Fruit fly (Drosophila melanogaster) whole organism, embryonic: ENCODE data around the gene SPARC.

Experiments used
- Adf1 ChIP-seq: fragments of 200-800 bp; sonication (Bioruptor generic); IDR thresholded peaks from 2 replicates; pipeline ENCODE4 v1.3.6; 2022; ENCODE audit warnings: missing biosample characterization, missing genetic modification characterization
- C15 ChIP-seq: fragments of 200-800 bp; sonication (Bioruptor generic); IDR thresholded peaks from 3 replicates; pipeline ENCODE4 v1.3.6; 2022; ENCODE audit warnings: missing biosample characterization, missing genetic modification characterization
- CG10366 ChIP-seq: fragments of 200-800 bp; sonication (Bioruptor generic); IDR thresholded peaks from 2 replicates; pipeline ENCODE4 v1.3.6; 2022; ENCODE audit warnings: missing biosample characterization, missing genetic modification characterization
- CG12071 ChIP-seq: fragments of 200-800 bp; sonication (Bioruptor generic); optimal IDR thresholded peaks from 3 replicates; lab custom pipeline; 2018; ENCODE audit warnings: missing biosample characterization, mild to moderate bottlenecking, missing genetic modification characterization
- CG12219 ChIP-seq: fragments of 200-800 bp; sonication (Bioruptor generic); optimal IDR thresholded peaks from 3 replicates; lab custom pipeline; 2018; ENCODE audit warnings: missing biosample characterization, mild to moderate bottlenecking, missing genetic modification characterization
- CG12299 ChIP-seq: fragments of 200-800 bp; sonication (Bioruptor generic); optimal IDR thresholded peaks from 2 replicates; lab custom pipeline; 2018; ENCODE audit warnings: missing biosample characterization, mild to moderate bottlenecking, missing genetic modification characterization
- CG12769 ChIP-seq: fragments of 200-800 bp; sonication (Bioruptor generic); optimal IDR thresholded peaks from 2 replicates; lab custom pipeline; 2019; ENCODE audit warnings: missing biosample characterization, mild to moderate bottlenecking, missing genetic modification characterization, moderate library complexity
- CG14965 ChIP-seq: fragments of 200-800 bp; sonication (Bioruptor generic); optimal IDR thresholded peaks from 2 replicates; lab custom pipeline; 2016; ENCODE audit warnings: missing biosample characterization, missing genetic modification characterization, borderline replicate concordance
- CG15479 ChIP-seq: fragments of 200-800 bp; sonication (Bioruptor generic); optimal IDR thresholded peaks from 3 replicates; lab custom pipeline; 2019; ENCODE audit warnings: missing biosample characterization, mild to moderate bottlenecking, missing genetic modification characterization, moderate library complexity
- CG16815 ChIP-seq: fragments of 200-800 bp; sonication (Bioruptor generic); optimal IDR thresholded peaks from 3 replicates; lab custom pipeline; 2017; ENCODE audit warnings: missing biosample characterization, mild to moderate bottlenecking, missing genetic modification characterization
- CG1792 ChIP-seq: fragments of 200-800 bp; sonication (Bioruptor generic); optimal IDR thresholded peaks from 2 replicates; lab custom pipeline; 2016; ENCODE audit warnings: missing biosample characterization, missing genetic modification characterization
- CG2129 ChIP-seq: fragments of 200-800 bp; sonication (Bioruptor generic); IDR thresholded peaks from 2 replicates; pipeline ENCODE4 v1.3.6; 2022; ENCODE audit warnings: missing biosample characterization, missing genetic modification characterization; ENCODE audit not compliant: partially characterized antibody
- CG2712 ChIP-seq: fragments of 200-800 bp; optimal IDR thresholded peaks from 3 replicates; lab custom pipeline; 2019; ENCODE audit warnings: missing biosample characterization, mild to moderate bottlenecking, missing genetic modification characterization, moderate library complexity
- CG30431 ChIP-seq: fragments of 200-800 bp; sonication (Bioruptor generic); optimal IDR thresholded peaks from 2 replicates; lab custom pipeline; 2017; ENCODE audit warnings: missing biosample characterization, missing genetic modification characterization
- CG3838 ChIP-seq: fragments of 200-800 bp; sonication (Bioruptor generic); optimal IDR thresholded peaks from 3 replicates; lab custom pipeline; 2016; ENCODE audit warnings: missing biosample characterization, missing genetic modification characterization
- CG43689 ChIP-seq: fragments of 200-800 bp; sonication (Bioruptor generic); IDR thresholded peaks from 2 replicates; pipeline ENCODE4 v1.3.6; 2022; ENCODE audit warnings: missing biosample characterization, missing genetic modification characterization
- CG4707 ChIP-seq: fragments of 200-800 bp; sonication (Bioruptor generic); optimal IDR thresholded peaks from 2 replicates; lab custom pipeline; 2018; ENCODE audit warnings: missing biosample characterization, mild to moderate bottlenecking, missing genetic modification characterization, moderate library complexity
- CG5953 ChIP-seq: fragments of 200-800 bp; sonication (Bioruptor generic); IDR thresholded peaks from 2 replicates; pipeline ENCODE4 v1.3.6; 2022; ENCODE audit warnings: missing biosample characterization, missing genetic modification characterization
- CG7839 ChIP-seq: fragments of 200-800 bp; sonication (Bioruptor generic); optimal IDR thresholded peaks from 3 replicates; lab custom pipeline; 2018; ENCODE audit warnings: missing biosample characterization, mild to moderate bottlenecking, missing genetic modification characterization, moderate library complexity
- CG7928 ChIP-seq: fragments of 200-800 bp; sonication (Bioruptor generic); optimal IDR thresholded peaks from 2 replicates; lab custom pipeline; 2017; ENCODE audit warnings: missing biosample characterization, mild to moderate bottlenecking, missing genetic modification characterization
- CG8388 ChIP-seq: fragments of 200-800 bp; sonication (Bioruptor generic); optimal IDR thresholded peaks from 2 replicates; lab custom pipeline; 2019; ENCODE audit warnings: missing biosample characterization, mild to moderate bottlenecking, missing genetic modification characterization, moderate library complexity
- CoRest ChIP-seq: fragments of 200-800 bp; sonication (Bioruptor generic); optimal IDR thresholded peaks from 3 replicates; lab custom pipeline; 2018; ENCODE audit warnings: missing biosample characterization, mild to moderate bottlenecking, missing genetic modification characterization, moderate library complexity
- Deaf1 ChIP-seq: fragments of 200-800 bp; optimal IDR thresholded peaks from 3 replicates; lab custom pipeline; 2019; ENCODE audit warnings: missing biosample characterization, mild to moderate bottlenecking, missing genetic modification characterization, moderate library complexity
- Dp ChIP-seq: fragments of 200-800 bp; sonication (Bioruptor generic); optimal IDR thresholded peaks from 2 replicates; lab custom pipeline; 2018; ENCODE audit warnings: missing biosample characterization, mild to moderate bottlenecking, missing genetic modification characterization, moderate library complexity
- Gug ChIP-seq: fragments of 200-800 bp; sonication (Bioruptor generic); IDR thresholded peaks from 4 replicates; pipeline ENCODE4 v1.3.6; 2022; ENCODE audit warnings: missing biosample characterization, missing genetic modification characterization
- Hey ChIP-seq: fragments of 200-800 bp; sonication (Bioruptor generic); optimal IDR thresholded peaks from 3 replicates; lab custom pipeline; 2018; ENCODE audit warnings: missing biosample characterization, mild to moderate bottlenecking, missing genetic modification characterization
- HmgZ ChIP-seq: fragments of 200-800 bp; sonication (Bioruptor generic); optimal IDR thresholded peaks from 2 replicates; lab custom pipeline; 2018; ENCODE audit warnings: missing biosample characterization, mild to moderate bottlenecking, missing genetic modification characterization
- Med ChIP-seq: fragments of 200-800 bp; sonication (Bioruptor generic); peaks from one replicate; lab custom pipeline; 2016; ENCODE audit warnings: missing biosample characterization, missing genetic modification characterization, mild to moderate bottlenecking, inconsistent platforms, moderate library complexity
- Spps ChIP-seq: fragments of 200-800 bp; sonication (Bioruptor generic); optimal IDR thresholded peaks from 2 replicates; lab custom pipeline; 2018; ENCODE audit warnings: missing biosample characterization, mild to moderate bottlenecking, missing genetic modification characterization
- Sry-δ ChIP-seq: fragments of 200-800 bp; sonication (Bioruptor generic); optimal IDR thresholded peaks from 2 replicates; lab custom pipeline; 2016; ENCODE audit warnings: missing biosample characterization, missing genetic modification characterization
- az2 ChIP-seq: fragments of 200-800 bp; sonication (Bioruptor generic); optimal IDR thresholded peaks from 3 replicates; lab custom pipeline; 2016; ENCODE audit warnings: missing biosample characterization, missing genetic modification characterization
- bigmax ChIP-seq: fragments of 200-800 bp; sonication (Bioruptor generic); optimal IDR thresholded peaks from 2 replicates; lab custom pipeline; 2018; ENCODE audit warnings: missing biosample characterization, mild to moderate bottlenecking, missing genetic modification characterization
- chinmo ChIP-seq: fragments of 200-800 bp; sonication (Bioruptor generic); IDR thresholded peaks from 4 replicates; pipeline ENCODE4 v1.3.6; 2022; ENCODE audit warnings: missing biosample characterization, missing genetic modification characterization; ENCODE audit not compliant: partially characterized antibody
- crol ChIP-seq: fragments of 200-800 bp; sonication (Bioruptor generic); IDR thresholded peaks from 2 replicates; pipeline ENCODE4 v1.3.6; 2022; ENCODE audit warnings: missing biosample characterization, missing genetic modification characterization
- fru ChIP-seq: fragments of >200 bp; optimal IDR thresholded peaks from 2 replicates; lab custom pipeline; 2017
- fu2 ChIP-seq: fragments of 200-800 bp; sonication (Bioruptor generic); optimal IDR thresholded peaks from 2 replicates; lab custom pipeline; 2016; ENCODE audit warnings: missing biosample characterization, missing genetic modification characterization
- grn ChIP-seq: fragments of 200-800 bp; sonication (Bioruptor generic); optimal IDR thresholded peaks from 3 replicates; lab custom pipeline; 2017; ENCODE audit warnings: missing biosample characterization, missing genetic modification characterization
- gt ChIP-seq: fragments of 200-800 bp; sonication (Bioruptor generic); IDR thresholded peaks from 2 replicates; pipeline ENCODE4 v1.3.6; 2022; ENCODE audit warnings: missing biosample characterization, missing genetic modification characterization
- lmd ChIP-seq: fragments of 200-800 bp; sonication (Bioruptor generic); IDR thresholded peaks from 2 replicates; pipeline ENCODE4 v1.3.6; 2022; ENCODE audit warnings: missing biosample characterization, missing genetic modification characterization
- luna ChIP-seq: fragments of 200-800 bp; sonication (Bioruptor generic); optimal IDR thresholded peaks from 2 replicates; lab custom pipeline; 2016; ENCODE audit warnings: missing biosample characterization, missing genetic modification characterization
- p53 ChIP-seq: fragments of 200-800 bp; sonication (Bioruptor generic); optimal IDR thresholded peaks from 2 replicates; lab custom pipeline; 2016; ENCODE audit warnings: missing biosample characterization, missing genetic modification characterization
- pb ChIP-seq: fragments of 200-800 bp; sonication (Bioruptor generic); optimal IDR thresholded peaks from 3 replicates; lab custom pipeline; 2016; ENCODE audit warnings: missing biosample characterization, missing genetic modification characterization
- rib ChIP-seq: fragments of 200-800 bp; sonication (Bioruptor generic); IDR thresholded peaks from 2 replicates; pipeline ENCODE4 v1.3.6; 2022; ENCODE audit warnings: missing biosample characterization, missing genetic modification characterization
- seq ChIP-seq: fragments of 200-800 bp; sonication (Bioruptor generic); IDR thresholded peaks from 2 replicates; pipeline ENCODE4 v1.3.6; 2022; ENCODE audit warnings: missing biosample characterization, missing genetic modification characterization
- slp2 ChIP-seq: fragments of 200-800 bp; sonication (Bioruptor generic); optimal IDR thresholded peaks from 2 replicates; lab custom pipeline; 2016; ENCODE audit warnings: missing biosample characterization, missing genetic modification characterization
- so ChIP-seq: fragments of 200-800 bp; sonication (Bioruptor generic); IDR thresholded peaks from 3 replicates; pipeline ENCODE4 v1.3.6; 2022; ENCODE audit warnings: missing biosample characterization, missing genetic modification characterization
- stwl ChIP-seq: fragments of 200-800 bp; sonication (Bioruptor generic); optimal IDR thresholded peaks from 3 replicates; lab custom pipeline; 2018; ENCODE audit warnings: missing biosample characterization, mild to moderate bottlenecking, missing genetic modification characterization, moderate library complexity
- trh ChIP-seq: fragments of 200-800 bp; sonication (Bioruptor generic); optimal IDR thresholded peaks from 2 replicates; lab custom pipeline; 2016; ENCODE audit warnings: missing biosample characterization, missing genetic modification characterization
- ttk ChIP-seq: fragments of 200-800 bp; sonication (Bioruptor generic); IDR thresholded peaks from 2 replicates; pipeline ENCODE4 v2.1.2; 2022; ENCODE audit warnings: missing biosample characterization, missing genetic modification characterization
- twi ChIP-seq: fragments of 200-800 bp; optimal IDR thresholded peaks from 2 replicates; lab custom pipeline; 2019; ENCODE audit warnings: missing biosample characterization, mild to moderate bottlenecking, missing genetic modification characterization, moderate library complexity
- usp ChIP-seq: fragments of >200 bp; optimal IDR thresholded peaks from 2 replicates; lab custom pipeline; 2017; ENCODE audit warnings: missing biosample characterization, missing genetic modification characterization
- wor ChIP-seq: fragments of 200-800 bp; sonication (Bioruptor generic); IDR thresholded peaks from 2 replicates; pipeline ENCODE4 v1.3.6; 2022; ENCODE audit warnings: missing biosample characterization, missing genetic modification characterization

SPARC gene

dm6 chr3R:26886283-26886689, 14.5 kb upstream of the SPARC start (continued):
- TF ChIP-seq CG12299 (tag; lab: Kevin White, UChicago) (peak; percentile 30), fru (lab: Kevin White, UChicago) (no peak), CG2712 (tag; lab: Kevin White, UChicago) (peak; percentile 88), Gug (GFP tag; lab: Robert Waterston, UW) (peak; percentile 47; the same call in 1 of the 4 replicates), seq (GFP tag; lab: Robert Waterston, UW) (no peak), ttk (GFP tag; lab: Robert Waterston, UW) (peak; percentile 44; the same call in 1 of the 2 replicates), lmd (GFP tag; lab: Robert Waterston, UW) (peak; percentile 70), Med (GFP tag; lab: Kevin White, UChicago) (peak; percentile 75), CG2129 (GFP tag; lab: Robert Waterston, UW) (no peak), CG8388 (GFP tag; lab: Kevin White, UChicago) (peak; percentile 77), Sry-δ (GFP tag; lab: Kevin White, UChicago) (no peak), Deaf1 (tag; lab: Kevin White, UChicago) (peak; percentile 74), HmgZ (peak; percentile 25), CG12769 (tag; lab: Kevin White, UChicago) (no peak), az2 (GFP tag; lab: Kevin White, UChicago) (peak; percentile 65), slp2 (no peak), fu2 (GFP tag; lab: Kevin White, UChicago) (no peak), CG3838 (GFP tag; lab: Kevin White, UChicago) (no peak), p53 (GFP tag; lab: Kevin White, UChicago) (no peak), bigmax (GFP tag; lab: Kevin White, UChicago) (no peak), CG43689 (GFP tag; lab: Robert Waterston, UW) (no peak), pb (GFP tag; lab: Kevin White, UChicago) (no peak), CG16815 (peak; percentile 63), Hey (tag; lab: Kevin White, UChicago) (no peak), CG14965 (GFP tag; lab: Kevin White, UChicago) (no peak), usp (no peak), CG7839 (tag; lab: Kevin White, UChicago) (peak; percentile 82), CG4707 (GFP tag; lab: Kevin White, UChicago) (peak; percentile 42), rib (GFP tag; lab: Robert Waterston, UW) (no peak), CoRest (tag; lab: Kevin White, UChicago) (peak; percentile 78), chinmo (GFP tag; lab: Robert Waterston, UW) (no peak), trh (no peak), CG7928 (GFP tag; lab: Kevin White, UChicago) (no peak), Dp (GFP tag; lab: Kevin White, UChicago) (no peak), CG15479 (GFP tag; lab: Kevin White, UChicago) (no peak), C15 (GFP tag; lab: Robert Waterston, UW) (no peak), crol (GFP tag; lab: Robert Waterston, UW) (no peak), so (GFP tag; lab: Robert Waterston, UW) (no peak), CG1792 (no peak), grn (GFP tag; lab: Kevin White, UChicago) (no peak), CG30431 (peak; percentile 41), luna (no peak), CG12219 (GFP tag; lab: Kevin White, UChicago) (peak; percentile 58), CG10366 (GFP tag; lab: Robert Waterston, UW) (peak; percentile 38; the same call in 1 of the 2 replicates), wor (GFP tag; lab: Robert Waterston, UW) (peak; percentile 56), stwl (peak; percentile 27), Adf1 (GFP tag; lab: Robert Waterston, UW) (no peak), CG5953 (no peak), twi (tag; lab: Kevin White, UChicago) (peak; percentile 66), CG12071 (no peak), gt (GFP tag; lab: Robert Waterston, UW) (peak; percentile 12; the same call in 1 of the 2 replicates), Spps (tag; lab: Kevin White, UChicago) (peak; percentile 63)
